Fruit fly (Drosophila melanogaster): Measurements from ENCODE around the gene Spn28B.

Spn28B gene

dm6 chr2L:7581624-7582023 lies at the start of gene Spn28B:
Gene Spn28B, plus strand, starts transcription at chr2L:7581924.
- TF ChIP-seq Myc (optimal IDR thresholded peaks at IDR 0.05) = no peak
- no peak for TF ChIP-seq Sin3A (optimal IDR thresholded peaks at IDR 0.05)
- no peak for TF ChIP-seq insv (optimal IDR thresholded peaks at IDR 0.05)
- no peak for TF ChIP-seq h (optimal IDR thresholded peaks at IDR 0.05)

- TF ChIP-seq Myc (optimal IDR thresholded peaks at IDR 0.05) (no peak), h (optimal IDR thresholded peaks at IDR 0.05) (no peak), insv (optimal IDR thresholded peaks at IDR 0.05) (no peak), Sin3A (optimal IDR thresholded peaks at IDR 0.05) (no peak), psq (optimal IDR thresholded peaks at IDR 0.05) (no peak), ttk (optimal IDR thresholded peaks at IDR 0.05) (no peak)
Observed at dm6 chr2L:7532644-7533324, 48.9 kb upstream of the Spn28B start.

- TF ChIP-seq ttk (optimal IDR thresholded peaks at IDR 0.05) (no peak), Myc (optimal IDR thresholded peaks at IDR 0.05) (no peak), insv (optimal IDR thresholded peaks at IDR 0.05) (no peak), psq (optimal IDR thresholded peaks at IDR 0.05) (no peak), Sin3A (optimal IDR thresholded peaks at IDR 0.05) (no peak), h (optimal IDR thresholded peaks at IDR 0.05) (no peak)
Observed at dm6 chr2L:7534024-7534423, 47.7 kb upstream of the Spn28B start.

DNA sequence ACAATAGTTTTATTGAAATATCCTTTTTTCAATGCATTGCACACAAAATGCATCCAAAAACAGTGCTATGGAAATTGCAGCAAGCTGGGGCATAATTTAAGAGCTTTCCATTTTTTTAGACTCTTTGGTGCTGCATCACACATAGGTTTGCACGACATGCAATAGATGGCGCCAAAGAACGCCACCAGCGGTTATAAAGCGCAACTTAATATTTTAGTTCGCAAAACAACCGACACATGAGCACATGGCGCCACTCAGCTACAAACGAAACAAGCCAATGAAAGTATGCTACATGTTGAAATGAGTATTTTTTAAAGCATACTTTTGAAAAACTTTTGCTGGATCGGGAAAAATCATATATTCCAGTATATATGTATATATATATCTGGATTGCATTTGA lies 46.8 kb upstream of the Spn28B start:
- no peak for TF ChIP-seq psq (optimal IDR thresholded peaks at IDR 0.05)
- TF ChIP-seq Myc (optimal IDR thresholded peaks at IDR 0.05) = no peak
- TF ChIP-seq ttk (optimal IDR thresholded peaks at IDR 0.05) = no peak
- no peak for TF ChIP-seq h (optimal IDR thresholded peaks at IDR 0.05)
- TF ChIP-seq Sin3A (optimal IDR thresholded peaks at IDR 0.05) = no peak
- no peak for TF ChIP-seq insv (optimal IDR thresholded peaks at IDR 0.05)

- TF ChIP-seq Myc (optimal IDR thresholded peaks at IDR 0.05) (no peak), Sin3A (optimal IDR thresholded peaks at IDR 0.05) (no peak), psq (optimal IDR thresholded peaks at IDR 0.05) (no peak), insv (optimal IDR thresholded peaks at IDR 0.05) (no peak), ttk (optimal IDR thresholded peaks at IDR 0.05) (no peak), h (optimal IDR thresholded peaks at IDR 0.05) (no peak)
Observed at dm6 chr2L:7536332-7536731, 45.4 kb upstream of the Spn28B start.

DNA sequence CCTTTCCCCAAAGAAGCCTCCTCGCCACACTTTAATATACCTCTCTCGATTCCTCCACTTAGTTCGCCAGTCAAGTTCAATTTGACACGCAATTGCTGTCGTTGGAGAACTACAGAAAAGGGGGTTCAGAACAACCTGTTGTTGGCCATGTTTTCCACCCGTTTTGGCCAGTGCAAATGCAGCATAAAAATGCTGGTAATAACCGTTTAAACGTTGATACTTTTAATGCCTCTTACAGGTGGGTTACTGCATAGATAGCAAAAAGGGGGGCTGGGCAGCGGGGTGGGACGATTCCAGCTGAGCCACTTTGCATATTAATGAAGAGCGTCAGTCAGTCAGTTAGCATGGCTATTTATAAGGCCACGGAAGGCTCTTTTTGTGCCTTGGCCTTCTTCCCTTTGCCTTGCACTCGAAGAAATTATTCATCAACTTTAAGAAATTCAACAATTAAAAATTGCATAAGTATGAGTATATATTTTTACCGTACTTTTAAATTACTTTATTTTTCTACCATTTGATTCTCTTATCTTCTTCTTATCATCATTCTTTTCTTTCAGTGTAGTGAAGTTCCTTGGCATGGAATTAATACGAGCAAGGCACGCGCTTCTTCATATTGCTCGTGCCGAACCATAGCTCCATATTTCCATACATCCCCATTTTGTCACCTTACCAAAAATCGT lies 40.5 kb upstream of the Spn28B start:
- TF ChIP-seq Myc (optimal IDR thresholded peaks at IDR 0.05) = no peak
- TF ChIP-seq Sin3A (optimal IDR thresholded peaks at IDR 0.05) = no peak
- no peak for TF ChIP-seq insv (optimal IDR thresholded peaks at IDR 0.05)
- TF ChIP-seq psq (optimal IDR thresholded peaks at IDR 0.05) = no peak
- TF ChIP-seq h (optimal IDR thresholded peaks at IDR 0.05) = no peak
- no peak for TF ChIP-seq ttk (optimal IDR thresholded peaks at IDR 0.05)

DNA sequence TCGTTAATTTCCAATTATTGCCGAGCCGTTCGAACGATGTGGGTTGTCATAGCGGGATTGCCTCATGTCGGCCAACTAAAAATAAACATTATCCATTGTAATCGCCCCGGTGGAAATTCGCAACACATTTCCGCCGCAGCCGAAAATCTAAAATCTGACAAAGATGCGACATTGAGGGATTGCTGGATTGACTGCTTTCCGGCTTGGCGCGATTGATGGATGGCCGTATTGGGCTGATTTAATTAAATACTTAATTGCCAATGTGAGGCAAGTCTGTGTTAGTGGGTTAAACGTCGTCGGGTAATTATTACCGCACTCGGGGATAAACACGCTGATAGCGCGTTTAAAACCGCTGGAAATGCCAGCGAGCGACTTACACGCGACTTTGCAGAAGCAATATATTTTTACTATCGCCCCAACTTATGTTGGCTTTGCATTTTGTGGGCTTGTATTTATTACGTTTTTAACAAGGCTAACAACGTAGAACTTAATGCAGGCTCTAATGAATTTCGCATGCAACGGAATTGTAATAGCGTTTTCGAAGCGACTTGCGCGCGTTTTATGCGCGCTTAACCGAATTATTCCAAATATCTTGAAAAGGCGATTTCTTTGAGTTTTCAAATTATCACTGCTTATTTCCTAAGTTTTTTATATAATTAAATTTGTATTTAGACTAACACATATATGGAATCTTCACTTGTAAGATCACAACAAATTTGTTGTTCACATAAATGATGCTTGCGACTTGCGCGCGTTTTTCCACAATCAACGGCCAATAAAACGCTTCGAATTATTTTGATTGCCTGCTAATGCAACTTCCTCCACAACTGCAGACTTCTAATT lies 39.6 kb upstream of the Spn28B start:
- TF ChIP-seq Myc (optimal IDR thresholded peaks at IDR 0.05) (no peak), insv (optimal IDR thresholded peaks at IDR 0.05) (no peak), psq (optimal IDR thresholded peaks at IDR 0.05) (no peak), h (optimal IDR thresholded peaks at IDR 0.05) (no peak)

- TF ChIP-seq h (optimal IDR thresholded peaks at IDR 0.05) = no peak
- no peak for TF ChIP-seq Sin3A (optimal IDR thresholded peaks at IDR 0.05)
- TF ChIP-seq psq (optimal IDR thresholded peaks at IDR 0.05) = no peak
- TF ChIP-seq ttk (optimal IDR thresholded peaks at IDR 0.05) = no peak
- no peak for TF ChIP-seq Myc (optimal IDR thresholded peaks at IDR 0.05)
- no peak for TF ChIP-seq insv (optimal IDR thresholded peaks at IDR 0.05)
Observed at dm6 chr2L:7544267-7544670, 37.5 kb upstream of the Spn28B start.

DNA sequence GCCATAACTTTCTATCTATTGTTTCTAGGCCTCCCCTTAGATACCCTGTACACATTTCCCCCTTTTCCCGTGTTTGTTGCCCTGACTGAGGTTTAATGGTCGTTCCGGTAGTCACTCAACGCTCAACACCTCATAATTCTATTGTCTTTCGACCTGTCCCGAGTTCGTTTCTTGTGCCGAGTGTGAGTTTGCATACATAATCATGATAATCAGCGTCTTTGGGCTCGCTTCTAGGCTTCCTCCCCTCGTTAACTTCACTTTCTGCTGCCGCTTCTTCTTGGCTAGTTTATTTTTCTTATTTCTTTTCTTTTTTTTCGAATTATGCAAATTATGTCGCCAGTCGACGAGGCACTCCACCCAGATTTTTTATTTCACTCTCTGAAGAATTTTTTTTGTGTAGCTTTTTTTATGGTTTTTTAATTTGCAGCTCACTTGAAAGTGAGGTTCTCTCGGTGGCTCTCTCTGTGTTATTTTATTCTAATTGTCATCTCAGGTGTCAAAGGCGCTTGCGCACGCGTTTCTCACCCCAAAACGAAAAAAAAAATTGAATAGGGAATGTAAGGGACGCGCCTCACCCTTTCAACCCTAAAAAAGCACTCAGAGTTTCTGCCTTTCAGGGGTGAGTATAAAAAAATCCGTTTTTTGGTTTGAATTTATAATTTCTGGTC lies 36.0 kb upstream of the Spn28B start:
- TF ChIP-seq psq (optimal IDR thresholded peaks at IDR 0.05) (no peak), Myc (optimal IDR thresholded peaks at IDR 0.05) (no peak), Sin3A (optimal IDR thresholded peaks at IDR 0.05) (no peak), h (optimal IDR thresholded peaks at IDR 0.05) (no peak), ttk (optimal IDR thresholded peaks at IDR 0.05) (no peak), insv (optimal IDR thresholded peaks at IDR 0.05) (no peak)

DNA sequence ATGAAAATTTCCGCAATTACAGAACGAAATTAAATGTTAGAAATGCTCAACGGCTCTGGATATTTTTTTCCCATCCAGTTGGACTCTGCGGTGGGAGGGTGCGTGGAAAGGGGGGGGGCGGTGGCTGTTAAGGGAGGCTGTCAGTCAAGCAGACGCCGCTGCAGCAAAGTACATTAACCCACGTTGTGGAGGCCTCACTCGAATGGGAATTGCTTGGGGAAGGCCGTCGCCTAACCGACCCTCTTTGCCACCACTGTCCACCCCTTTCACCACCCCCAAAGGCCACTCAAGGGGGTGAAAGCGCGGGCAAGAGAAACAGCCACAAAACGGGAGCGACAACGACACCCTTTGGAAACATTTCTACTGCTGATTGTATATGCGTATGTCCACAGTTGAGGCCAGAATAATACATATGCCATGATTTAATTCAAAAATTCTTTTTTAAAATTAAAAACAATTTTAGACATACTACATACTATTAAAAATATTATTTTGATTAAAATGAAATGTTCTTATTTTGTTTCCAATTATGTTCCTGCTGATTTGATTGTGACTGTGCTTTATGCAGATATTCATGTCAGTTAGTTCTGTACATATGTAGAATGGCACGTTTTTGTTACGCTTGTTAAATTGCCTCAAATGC lies 34.8 kb upstream of the Spn28B start:
- TF ChIP-seq insv (optimal IDR thresholded peaks at IDR 0.05) (no peak), Myc (optimal IDR thresholded peaks at IDR 0.05) (no peak), h (optimal IDR thresholded peaks at IDR 0.05) (no peak), Sin3A (optimal IDR thresholded peaks at IDR 0.05) (no peak), ttk (optimal IDR thresholded peaks at IDR 0.05) (no peak), psq (optimal IDR thresholded peaks at IDR 0.05) (no peak)

DNA sequence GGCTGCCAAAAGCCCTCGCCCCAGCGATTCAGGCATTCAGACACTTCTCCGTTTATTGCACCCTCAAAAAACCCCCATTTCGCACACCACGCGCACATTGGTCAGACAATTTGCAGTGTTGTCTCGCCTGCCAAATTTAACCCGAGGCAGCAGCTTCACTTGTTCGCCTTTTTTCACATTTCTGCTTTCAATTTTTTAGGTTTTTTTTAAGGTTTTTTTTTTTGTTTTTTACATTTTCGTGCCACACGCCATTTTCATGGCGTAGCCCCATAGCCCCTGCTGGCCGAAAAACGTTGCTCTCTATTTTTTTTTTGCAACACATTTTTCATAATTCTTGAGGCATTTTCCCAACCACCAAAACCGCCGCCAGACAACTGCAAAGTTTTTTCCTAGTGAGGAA lies 22.2 kb upstream of the Spn28B start:
- TF ChIP-seq Myc (optimal IDR thresholded peaks at IDR 0.05) = no peak
- TF ChIP-seq Sin3A (optimal IDR thresholded peaks at IDR 0.05) = no peak
- no peak for TF ChIP-seq ttk (optimal IDR thresholded peaks at IDR 0.05)
- no peak for TF ChIP-seq h (optimal IDR thresholded peaks at IDR 0.05)
- no peak for TF ChIP-seq insv (optimal IDR thresholded peaks at IDR 0.05)
- TF ChIP-seq psq (optimal IDR thresholded peaks at IDR 0.05) = no peak

Measured in Kc167 (cell line).